Fruit fly (Drosophila melanogaster): ENCODE results near the gene CG43867.

Gene CG43867

dm6 chrX:790039-790597 lies 137.7 kb downstream of the CG43867 start, which contains the start of gene CG13360:
Gene CG13360 (minus strand): TSS chrX:790089.
- TF ChIP-seq D1 (tag; optimal IDR thresholded peaks at IDR 0.05) (no peak), Snoo (tag; optimal IDR thresholded peaks at IDR 0.05) (no peak), gl (tag; optimal IDR thresholded peaks at IDR 0.05) (no peak)

dm6 chrX:784456-784855 lies 143.3 kb downstream of the CG43867 start, which contains the start of gene tw:
Gene tw (plus strand): TSS chrX:784746.
- TF ChIP-seq Snoo (tag; optimal IDR thresholded peaks at IDR 0.05) (no peak), fd96Ca (GFP tag; IDR thresholded peaks at IDR 0.05) (no peak), D1 (tag; optimal IDR thresholded peaks at IDR 0.05) (no peak), CG34367 (tag; optimal IDR thresholded peaks at IDR 0.05) (no peak), CG13204 (GFP tag; optimal IDR thresholded peaks at IDR 0.05) (no peak), CG17806 (tag; optimal IDR thresholded peaks at IDR 0.05) (no peak), CG10348 (GFP tag; IDR thresholded peaks at IDR 0.05) (no peak), gl (tag; optimal IDR thresholded peaks at IDR 0.05) (no peak), Ets98B (GFP tag; IDR thresholded peaks at IDR 0.05) (no peak), CG8159 (tag; optimal IDR thresholded peaks at IDR 0.05) (no peak), CG32121 (GFP tag; IDR thresholded peaks at IDR 0.05) (no peak), CG4496 (GFP tag; IDR thresholded peaks at IDR 0.05) (no peak), CG8301 (tag; optimal IDR thresholded peaks at IDR 0.05) (no peak), Pif1B (GFP tag; optimal IDR thresholded peaks at IDR 0.05) (no peak), rn (GFP tag; IDR thresholded peaks at IDR 0.05) (no peak), Pif1A (GFP tag; optimal IDR thresholded peaks at IDR 0.05) (no peak)

- peak; percentile 59 for TF ChIP-seq CG15710 (tag; optimal IDR thresholded peaks at IDR 0.05)
- peak; percentile 52 for TF ChIP-seq EcR (GFP tag; optimal IDR thresholded peaks at IDR 0.05)
- TF ChIP-seq fd96Ca (GFP tag; IDR thresholded peaks at IDR 0.05): no peak
- TF ChIP-seq CG17806 (tag; optimal IDR thresholded peaks at IDR 0.05): peak; percentile 40
- peak; percentile 56 for TF ChIP-seq Pif1B (GFP tag; optimal IDR thresholded peaks at IDR 0.05)
- peak; percentile 29 for TF ChIP-seq CG13204 (GFP tag; optimal IDR thresholded peaks at IDR 0.05)
- 0 out of 2 replicates have a peak, but pooled peaks have one; percentile 14 for TF ChIP-seq Ets98B (GFP tag; IDR thresholded peaks at IDR 0.05)
- peak; percentile 49 for TF ChIP-seq CG9948 (tag; optimal IDR thresholded peaks at IDR 0.05)
- no peak for TF ChIP-seq CG12605 (GFP tag; IDR thresholded peaks at IDR 0.05)
- TF ChIP-seq CG32121 (GFP tag; IDR thresholded peaks at IDR 0.05): 0 out of 2 replicates have a peak, but pooled peaks have one; percentile 16
- TF ChIP-seq gl (tag; optimal IDR thresholded peaks at IDR 0.05): peak; percentile 1
- TF ChIP-seq CG8159 (tag; optimal IDR thresholded peaks at IDR 0.05): peak; percentile 60
- peak; percentile 35 for TF ChIP-seq Pif1A (GFP tag; optimal IDR thresholded peaks at IDR 0.05)
- peak; percentile 20 for TF ChIP-seq CG34367 (tag; optimal IDR thresholded peaks at IDR 0.05)
- peak; percentile 55 for TF ChIP-seq CG8301 (tag; optimal IDR thresholded peaks at IDR 0.05)
- TF ChIP-seq Snoo (tag; optimal IDR thresholded peaks at IDR 0.05): peak; percentile 32
- no peak for TF ChIP-seq D1 (tag; optimal IDR thresholded peaks at IDR 0.05)
- TF ChIP-seq CG14655 (GFP tag; optimal IDR thresholded peaks at IDR 0.05): no peak
- no peak for TF ChIP-seq rn (GFP tag; IDR thresholded peaks at IDR 0.05)
- no peak for TF ChIP-seq CG10348 (GFP tag; IDR thresholded peaks at IDR 0.05)
- 0 out of 3 replicates have a peak, but pooled peaks have one; percentile 11 for TF ChIP-seq CG4496 (GFP tag; IDR thresholded peaks at IDR 0.05)
Observed at dm6 chrX:779344-779743, 148.4 kb downstream of the CG43867 start.

dm6 chrX:775184-775583 lies 152.6 kb downstream of the CG43867 start:
- peak; percentile 74 for TF ChIP-seq CG34367 (tag; optimal IDR thresholded peaks at IDR 0.05)
- TF ChIP-seq Pif1B (GFP tag; optimal IDR thresholded peaks at IDR 0.05): peak; percentile 62
- peak; percentile 57; the same call in 1 of the 3 replicates for TF ChIP-seq fd96Ca (GFP tag; IDR thresholded peaks at IDR 0.05)
- TF ChIP-seq Pif1A (GFP tag; optimal IDR thresholded peaks at IDR 0.05): peak; percentile 74
- no peak for TF ChIP-seq EcR (GFP tag; optimal IDR thresholded peaks at IDR 0.05)
- TF ChIP-seq CG15710 (tag; optimal IDR thresholded peaks at IDR 0.05): peak; percentile 84
- peak; percentile 71; the same call in 1 of the 2 replicates for TF ChIP-seq CG12605 (GFP tag; IDR thresholded peaks at IDR 0.05)
- peak; percentile 83 for TF ChIP-seq CG17806 (tag; optimal IDR thresholded peaks at IDR 0.05)
- TF ChIP-seq CG14655 (GFP tag; optimal IDR thresholded peaks at IDR 0.05): peak; percentile 78
- TF ChIP-seq rn (GFP tag; IDR thresholded peaks at IDR 0.05): no peak; the same call in 1 of the 2 replicates
- TF ChIP-seq CG4496 (GFP tag; IDR thresholded peaks at IDR 0.05): peak; percentile 64; the same call in 1 of the 3 replicates
- peak; percentile 71 for TF ChIP-seq CG8301 (tag; optimal IDR thresholded peaks at IDR 0.05)
- TF ChIP-seq CG32121 (GFP tag; IDR thresholded peaks at IDR 0.05): no peak
- TF ChIP-seq Ets98B (GFP tag; IDR thresholded peaks at IDR 0.05): peak; percentile 40; the same call in 1 of the 2 replicates
- peak; percentile 56 for TF ChIP-seq gl (tag; optimal IDR thresholded peaks at IDR 0.05)
- TF ChIP-seq CG9948 (tag; optimal IDR thresholded peaks at IDR 0.05): peak; percentile 78
- peak; percentile 59 for TF ChIP-seq Snoo (tag; optimal IDR thresholded peaks at IDR 0.05)
- TF ChIP-seq CG10348 (GFP tag; IDR thresholded peaks at IDR 0.05): no peak
- no peak for TF ChIP-seq D1 (tag; optimal IDR thresholded peaks at IDR 0.05)
- peak; percentile 1 for TF ChIP-seq CG13204 (GFP tag; optimal IDR thresholded peaks at IDR 0.05)
- TF ChIP-seq CG8159 (tag; optimal IDR thresholded peaks at IDR 0.05): peak; percentile 80

DNA sequence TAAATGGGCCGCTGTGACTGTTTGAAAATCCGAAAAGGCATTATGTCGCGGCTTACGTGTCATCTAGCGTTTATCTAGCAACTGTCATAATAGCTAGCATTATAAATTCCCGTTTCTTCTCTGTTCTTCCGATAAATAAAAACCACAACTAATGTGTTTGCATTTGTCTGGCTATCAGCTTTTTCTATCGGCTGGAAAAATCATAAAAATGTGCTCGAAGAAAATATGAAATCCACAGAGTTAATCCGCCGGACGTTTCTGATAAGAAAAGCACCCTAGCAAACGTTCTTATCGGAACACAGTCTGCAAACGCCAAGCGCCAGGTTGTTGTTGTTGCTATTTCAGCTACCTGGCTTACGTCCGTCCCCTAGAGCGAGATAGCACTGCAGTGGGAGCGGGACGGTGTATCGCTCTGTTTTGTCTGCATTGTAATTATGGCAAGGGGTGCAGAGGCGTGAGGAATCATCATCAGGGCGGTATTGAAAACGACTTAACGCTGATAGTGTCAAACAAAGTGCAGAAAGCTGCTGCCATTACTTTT lies 153.5 kb downstream of the CG43867 start:
- no peak for TF ChIP-seq CG8159 (tag; optimal IDR thresholded peaks at IDR 0.05)
- TF ChIP-seq rn (GFP tag; IDR thresholded peaks at IDR 0.05): no peak
- no peak for TF ChIP-seq gl (tag; optimal IDR thresholded peaks at IDR 0.05)
- TF ChIP-seq CG4496 (GFP tag; IDR thresholded peaks at IDR 0.05): no peak
- no peak for TF ChIP-seq CG9948 (tag; optimal IDR thresholded peaks at IDR 0.05)
- no peak for TF ChIP-seq CG17806 (tag; optimal IDR thresholded peaks at IDR 0.05)
- no peak for TF ChIP-seq Snoo (tag; optimal IDR thresholded peaks at IDR 0.05)
- TF ChIP-seq CG14655 (GFP tag; optimal IDR thresholded peaks at IDR 0.05): no peak
- TF ChIP-seq CG32121 (GFP tag; IDR thresholded peaks at IDR 0.05): no peak
- no peak for TF ChIP-seq Pif1B (GFP tag; optimal IDR thresholded peaks at IDR 0.05)
- TF ChIP-seq CG10348 (GFP tag; IDR thresholded peaks at IDR 0.05): no peak
- TF ChIP-seq CG8301 (tag; optimal IDR thresholded peaks at IDR 0.05): no peak
- TF ChIP-seq CG15710 (tag; optimal IDR thresholded peaks at IDR 0.05): no peak
- no peak for TF ChIP-seq D1 (tag; optimal IDR thresholded peaks at IDR 0.05)
- TF ChIP-seq EcR (GFP tag; optimal IDR thresholded peaks at IDR 0.05): no peak
- no peak for TF ChIP-seq CG34367 (tag; optimal IDR thresholded peaks at IDR 0.05)
- no peak for TF ChIP-seq CG13204 (GFP tag; optimal IDR thresholded peaks at IDR 0.05)
